Fruit fly (Drosophila melanogaster) S2 (cell line): ENCODE results near the gene CG4004.

ENCODE experiments used
- CG8478 ChIP-seq: fragments of >200 bp; optimal IDR thresholded peaks from 2 replicates; lab custom pipeline; 2018
- CTCF ChIP-seq, 2 experiments: fragments of >200 bp; optimal IDR thresholded peaks; 2 replicates each; lab custom pipeline; 2018

DNA sequence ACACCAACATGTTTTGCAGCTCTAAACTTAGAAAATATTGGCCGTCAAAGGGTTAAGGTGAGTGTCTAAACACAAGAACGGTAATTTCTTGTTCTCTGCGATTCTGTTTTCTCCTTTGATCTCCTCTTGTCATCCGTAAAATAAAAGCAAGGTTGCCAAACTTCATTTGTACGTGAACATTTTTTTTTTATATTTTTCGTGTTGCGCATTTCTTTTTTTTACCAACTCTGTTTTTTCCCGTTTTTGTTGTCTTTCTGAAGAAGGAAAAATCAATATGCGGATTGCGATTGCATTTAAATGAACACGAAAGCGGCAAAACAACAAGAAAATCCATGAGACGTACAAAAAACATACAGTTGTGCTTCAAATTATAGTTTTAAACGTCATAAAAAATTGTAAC lies 4.2 kb upstream of the CG4004 start:
- TF ChIP-seq CG8478, result no peak
- TF ChIP-seq CTCF (optimal IDR thresholded peaks at IDR 0.05; lab: Kevin White, UChicago), result no peak
